Worm (Caenorhabditis elegans) whole organism, mixed stage, embryonic: Measurements from ENCODE around the gene wdr-46.

ENCODE experiments used
- bed-3 ChIP-seq: fragments of 200-800 bp; sonication (Bioruptor generic); optimal IDR thresholded peaks from 3 replicates; lab custom pipeline; 2018; ENCODE audit warnings: mild to moderate bottlenecking, missing genetic modification characterization, moderate library complexity, missing compliant biosample characterization
- lin-13 ChIP-seq: fragments of 150-350 bp; optimal IDR thresholded peaks from 2 replicates; lab custom pipeline; 2014; ENCODE audit warnings: missing biosample characterization, missing genetic modification characterization
- nhr-237 ChIP-seq: fragments of 150-350 bp; optimal IDR thresholded peaks from 2 replicates; lab custom pipeline; 2014; ENCODE audit warnings: missing biosample characterization, missing genetic modification characterization
- snpc-4 ChIP-seq: fragments of 150-350 bp; optimal IDR thresholded peaks from 2 replicates; lab custom pipeline; 2014; ENCODE audit warnings: missing biosample characterization, missing genetic modification characterization
- sptf-1 ChIP-seq: sonication (generic microtip); optimal IDR thresholded peaks from 2 replicates; lab custom pipeline; 2017; ENCODE audit warnings: mild to moderate bottlenecking, missing genetic modification characterization, moderate library complexity, missing compliant biosample characterization
- unc-62 ChIP-seq: fragments of 150-350 bp; optimal IDR thresholded peaks from 2 replicates; lab custom pipeline; 2014; ENCODE audit warnings: missing biosample characterization, missing genetic modification reagents, missing genetic modification characterization

DNA sequence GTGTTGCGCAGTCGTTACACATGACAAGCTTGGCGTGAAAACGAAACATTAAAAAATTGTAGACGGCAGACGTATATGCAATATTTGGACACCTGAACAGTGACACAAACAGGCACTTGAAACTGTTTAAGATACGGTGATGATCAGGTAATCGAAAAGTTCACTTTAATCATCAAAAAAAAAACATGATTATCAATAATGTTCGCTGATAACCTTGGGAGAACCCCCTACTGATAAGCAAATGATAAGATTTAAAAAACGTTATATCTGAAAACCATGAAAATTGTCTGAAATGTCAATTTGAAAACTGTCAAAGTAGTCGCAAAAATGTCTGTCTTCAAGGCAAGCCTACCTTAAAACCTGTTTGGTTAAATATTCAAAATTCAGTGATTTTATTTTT lies 27.9 kb downstream of the wdr-46 start:
- TF ChIP-seq snpc-4 (tag; lab: Kevin White, UChicago): no peak
- no peak for TF ChIP-seq unc-62 (GFP tag; lab: Kevin White, UChicago)
- TF ChIP-seq bed-3 (GFP tag; lab: Kevin White, UChicago): no peak
- no peak for TF ChIP-seq lin-13 (tag; lab: Kevin White, UChicago)
- no peak for TF ChIP-seq sptf-1 (tag; lab: Kevin White, UChicago)
- TF ChIP-seq nhr-237: no peak
